Worm (Caenorhabditis elegans): ENCODE measurements around the gene pezo-1.

DNA sequence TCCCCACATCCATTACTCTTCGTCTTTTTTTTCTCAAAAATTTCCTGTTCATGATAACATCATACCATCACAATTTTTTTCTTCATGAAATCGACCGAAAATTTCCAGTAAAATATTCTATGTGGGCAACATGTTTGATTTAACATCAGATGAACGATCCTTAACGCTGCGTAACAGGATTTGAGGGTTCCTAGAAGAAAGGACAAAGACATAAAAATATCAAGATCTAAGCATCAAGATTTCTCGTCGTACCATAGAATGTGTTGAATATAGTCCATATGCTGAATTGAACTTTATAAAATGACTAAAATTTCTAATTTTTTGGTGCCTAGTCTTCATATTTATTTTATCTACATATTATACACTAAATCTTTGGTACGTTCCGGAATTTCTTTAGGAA lies 66.2 kb downstream of the pezo-1 start, which contains the start of gene F49C12.3:
- TF ChIP-seq lin-40 (tag; optimal IDR thresholded peaks at IDR 0.05) (no peak), F55B11.4 (tag; optimal IDR thresholded peaks at IDR 0.05; ENCODE audit: borderline replicate concordance, insufficient read depth) (no peak), hsf-1 (GFP tag; IDR thresholded peaks at IDR 0.05) (no peak), C17E4.6 (GFP tag; IDR thresholded peaks at IDR 0.05) (no peak), T26A5.8 (tag; optimal IDR thresholded peaks at IDR 0.05) (no peak), ceh-58 (GFP tag; IDR thresholded peaks at IDR 0.05) (no peak), dpl-1 (GFP tag; optimal IDR thresholded peaks at IDR 0.05) (no peak), ama-1 (optimal IDR thresholded peaks at IDR 0.05) (no peak), ama-1 (GFP tag; optimal IDR thresholded peaks at IDR 0.05) (no peak), nhr-80 (tag; optimal IDR thresholded peaks at IDR 0.05) (no peak), mes-4 (tag; optimal IDR thresholded peaks at IDR 0.05) (no peak), B0261.1 (tag; optimal IDR thresholded peaks at IDR 0.05) (no peak), nhr-179 (tag; optimal IDR thresholded peaks at IDR 0.05) (no peak), mel-28 (tag; optimal IDR thresholded peaks at IDR 0.05; ENCODE audit: borderline replicate concordance) (no peak)
